Worm (Caenorhabditis elegans): ENCODE results near the gene irld-7.

DNA sequence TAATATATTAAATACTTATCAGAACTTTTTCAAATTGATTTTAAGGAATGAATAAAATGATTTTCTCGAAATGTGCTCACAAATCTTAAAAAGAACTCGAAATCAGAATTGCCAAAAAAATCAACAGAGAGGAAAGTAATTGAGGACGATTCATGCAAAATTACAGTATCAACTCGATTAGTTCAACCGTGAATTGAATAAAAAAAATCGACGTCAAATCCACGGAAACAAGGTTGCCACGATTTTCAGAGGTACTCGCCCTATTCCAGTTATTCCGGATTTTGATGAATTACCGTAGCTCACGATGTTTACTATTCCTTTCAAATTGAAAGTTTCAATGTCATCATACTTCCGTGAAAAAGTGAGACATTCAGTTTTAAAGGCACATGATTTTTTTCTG, 12.2 kb downstream of the irld-7 start, which contains the start of gene F15B10.3:
- TF ChIP-seq unc-62 (GFP tag; optimal IDR thresholded peaks at IDR 0.05): no peak
- TF ChIP-seq elt-1 (tag; optimal IDR thresholded peaks at IDR 0.05; ENCODE audit: borderline replicate concordance, insufficient read depth): no peak
- no peak for TF ChIP-seq blmp-1 (tag; optimal IDR thresholded peaks at IDR 0.05)
- no peak for TF ChIP-seq mab-5 (tag; optimal IDR thresholded peaks at IDR 0.05)
- no peak for TF ChIP-seq mep-1 (tag; optimal IDR thresholded peaks at IDR 0.05)
- no peak for TF ChIP-seq ztf-11 (tag; optimal IDR thresholded peaks at IDR 0.05)
- no peak for TF ChIP-seq elt-3 (tag; optimal IDR thresholded peaks at IDR 0.05)
- no peak for TF ChIP-seq lin-32 (GFP tag; optimal IDR thresholded peaks at IDR 0.05)
- no peak for TF ChIP-seq nhr-76 (tag; optimal IDR thresholded peaks at IDR 0.05)
- no peak for TF ChIP-seq drap-1 (GFP tag; optimal IDR thresholded peaks at IDR 0.05)
- TF ChIP-seq lsy-2 (tag; optimal IDR thresholded peaks at IDR 0.05): no peak
- no peak for TF ChIP-seq nhr-28 (tag; optimal IDR thresholded peaks at IDR 0.05)
- TF ChIP-seq mls-2 (tag; optimal IDR thresholded peaks at IDR 0.05): no peak
- no peak for TF ChIP-seq unc-120 (tag; optimal IDR thresholded peaks at IDR 0.05; ENCODE audit: poor library complexity, severe bottlenecking)
